Worm (Caenorhabditis elegans): ENCODE measurements around the gene ani-2.
A peak's percentile ranks its signal among the peaks of the same experiment; 100 is the strongest.

ani-2 gene

DNA sequence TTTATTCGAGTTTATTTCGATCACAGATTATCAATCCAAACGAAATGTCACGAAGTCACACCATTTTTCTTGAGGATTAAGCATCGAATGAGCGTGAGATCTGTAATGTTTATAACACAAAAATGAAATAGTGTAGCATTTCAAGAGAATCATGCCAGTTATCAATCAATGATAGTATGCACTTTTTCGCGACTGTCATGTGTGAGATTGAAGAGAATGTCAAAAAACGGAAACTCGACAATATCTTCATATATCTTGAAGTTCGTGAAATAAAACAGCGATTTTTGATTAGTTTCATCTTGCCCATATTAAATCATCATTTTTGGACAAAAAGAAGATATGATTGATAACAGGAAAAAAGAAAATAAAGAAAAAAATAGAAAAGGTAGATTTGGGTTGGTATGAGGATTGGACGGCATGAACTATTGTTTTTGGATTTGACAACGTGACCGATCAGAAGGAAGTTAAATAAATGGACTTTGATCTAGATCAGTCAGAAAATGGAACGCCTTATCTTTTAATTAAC is 13.9 kb upstream of the ani-2 start:
- TF ChIP-seq ets-7 (tag; optimal IDR thresholded peaks at IDR 0.05) (no peak), pes-1 (GFP tag; IDR thresholded peaks at IDR 0.05) (no peak), ama-1 (optimal IDR thresholded peaks at IDR 0.05) (no peak), hmg-4 (GFP tag; optimal IDR thresholded peaks at IDR 0.05) (no peak), tbx-37 (GFP tag; conservative IDR thresholded peaks at IDR 0.05) (no peak), sea-1 (GFP tag; conservative IDR thresholded peaks at IDR 0.05) (no peak), tbx-11 (GFP tag; IDR thresholded peaks at IDR 0.05) (no peak), F13C5.2 (tag; optimal IDR thresholded peaks at IDR 0.05) (no peak), tra-4 (tag; optimal IDR thresholded peaks at IDR 0.05) (no peak), hnd-1 (tag; optimal IDR thresholded peaks at IDR 0.05) (no peak), B0310.2 (tag; optimal IDR thresholded peaks at IDR 0.05) (no peak), hmbx-1 (tag; optimal IDR thresholded peaks at IDR 0.05) (no peak), flt-1 (GFP tag; IDR thresholded peaks at IDR 0.05) (no peak), scrt-1 (GFP tag; IDR thresholded peaks at IDR 0.05) (no peak), ceh-36 (tag; optimal IDR thresholded peaks at IDR 0.05) (no peak)

DNA sequence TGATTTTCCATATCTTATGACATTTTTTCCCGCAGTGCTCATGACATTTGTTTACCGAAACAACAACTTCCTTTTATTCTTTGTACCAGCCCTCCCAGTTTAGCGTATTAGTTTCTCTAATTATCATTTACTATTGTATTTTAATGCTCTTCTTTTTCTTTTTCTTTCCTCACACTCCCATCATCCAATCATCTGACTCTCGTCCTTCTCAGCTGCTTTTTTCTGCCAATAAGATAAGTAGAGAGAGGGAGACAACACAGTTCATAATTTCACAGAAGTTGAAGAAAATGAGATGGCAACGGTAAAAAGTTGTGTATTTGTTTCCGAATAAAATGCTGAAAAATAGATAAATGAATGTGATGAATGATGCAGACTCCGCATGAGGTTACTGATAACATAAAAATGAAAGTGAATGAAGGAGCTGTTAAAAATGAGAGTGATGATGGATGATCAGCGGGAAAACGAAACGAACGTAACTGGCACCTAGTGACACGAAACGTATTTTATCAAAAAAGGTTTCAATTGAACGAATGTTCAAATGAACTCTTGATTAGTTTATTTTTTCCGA is 12.3 kb upstream of the ani-2 start:
- TF ChIP-seq tra-4 (tag; optimal IDR thresholded peaks at IDR 0.05), result no peak
- no peak for TF ChIP-seq tbx-37 (GFP tag; conservative IDR thresholded peaks at IDR 0.05)
- TF ChIP-seq scrt-1 (GFP tag; IDR thresholded peaks at IDR 0.05), result no peak
- no peak for TF ChIP-seq sea-1 (GFP tag; conservative IDR thresholded peaks at IDR 0.05)
- no peak for TF ChIP-seq flt-1 (GFP tag; IDR thresholded peaks at IDR 0.05)
- TF ChIP-seq aly-1 (tag; optimal IDR thresholded peaks at IDR 0.05), result no peak
- no peak for TF ChIP-seq hmbx-1 (tag; optimal IDR thresholded peaks at IDR 0.05)
- no peak for TF ChIP-seq pes-1 (GFP tag; IDR thresholded peaks at IDR 0.05)
- TF ChIP-seq ets-7 (tag; optimal IDR thresholded peaks at IDR 0.05), result no peak
- TF ChIP-seq ceh-13 (GFP tag; optimal IDR thresholded peaks at IDR 0.05), result no peak
- TF ChIP-seq F13C5.2 (tag; optimal IDR thresholded peaks at IDR 0.05), result no peak
- no peak for TF ChIP-seq B0310.2 (tag; optimal IDR thresholded peaks at IDR 0.05)
- no peak for TF ChIP-seq hmg-4 (GFP tag; optimal IDR thresholded peaks at IDR 0.05)
- no peak for TF ChIP-seq tbx-11 (GFP tag; IDR thresholded peaks at IDR 0.05)
- no peak for TF ChIP-seq ceh-36 (tag; optimal IDR thresholded peaks at IDR 0.05)
- no peak for TF ChIP-seq ama-1 (optimal IDR thresholded peaks at IDR 0.05)
- no peak for TF ChIP-seq hnd-1 (tag; optimal IDR thresholded peaks at IDR 0.05)

DNA sequence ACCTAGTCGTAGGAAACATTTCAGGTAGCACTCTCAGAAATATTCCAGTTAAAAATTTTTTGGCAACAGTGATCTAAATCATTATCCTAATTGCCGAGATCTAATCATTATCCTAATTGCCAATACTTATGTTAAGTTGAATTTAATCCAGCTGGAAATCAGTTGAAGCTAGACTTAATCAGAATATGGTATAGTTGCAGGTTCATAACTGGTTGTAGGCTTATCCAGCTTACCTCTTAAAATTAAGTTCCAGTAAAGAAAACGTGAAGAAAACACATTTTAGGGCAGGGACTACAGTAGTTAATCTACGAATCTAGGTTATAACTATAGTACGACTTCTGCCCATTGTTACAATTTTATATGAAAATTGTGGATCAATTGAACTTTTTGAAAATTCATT is 11.5 kb upstream of the ani-2 start:
- TF ChIP-seq hmg-4 (GFP tag; optimal IDR thresholded peaks at IDR 0.05), result no peak
- TF ChIP-seq sea-1 (GFP tag; conservative IDR thresholded peaks at IDR 0.05), result no peak
- no peak for TF ChIP-seq flt-1 (GFP tag; IDR thresholded peaks at IDR 0.05)
- TF ChIP-seq tbx-37 (GFP tag; conservative IDR thresholded peaks at IDR 0.05), result no peak
- TF ChIP-seq pes-1 (GFP tag; IDR thresholded peaks at IDR 0.05), result no peak
- no peak for TF ChIP-seq hnd-1 (tag; optimal IDR thresholded peaks at IDR 0.05)
- TF ChIP-seq ets-7 (tag; optimal IDR thresholded peaks at IDR 0.05), result no peak
- no peak for TF ChIP-seq F13C5.2 (tag; optimal IDR thresholded peaks at IDR 0.05)
- TF ChIP-seq B0310.2 (tag; optimal IDR thresholded peaks at IDR 0.05), result no peak
- TF ChIP-seq ceh-13 (GFP tag; optimal IDR thresholded peaks at IDR 0.05), result no peak
- no peak for TF ChIP-seq tra-4 (tag; optimal IDR thresholded peaks at IDR 0.05)
- no peak for TF ChIP-seq tbx-11 (GFP tag; IDR thresholded peaks at IDR 0.05)
- no peak for TF ChIP-seq scrt-1 (GFP tag; IDR thresholded peaks at IDR 0.05)
- no peak for TF ChIP-seq aly-1 (tag; optimal IDR thresholded peaks at IDR 0.05)
- no peak for TF ChIP-seq ceh-36 (tag; optimal IDR thresholded peaks at IDR 0.05)
- no peak for TF ChIP-seq ama-1 (optimal IDR thresholded peaks at IDR 0.05)
- TF ChIP-seq hmbx-1 (tag; optimal IDR thresholded peaks at IDR 0.05), result no peak

DNA sequence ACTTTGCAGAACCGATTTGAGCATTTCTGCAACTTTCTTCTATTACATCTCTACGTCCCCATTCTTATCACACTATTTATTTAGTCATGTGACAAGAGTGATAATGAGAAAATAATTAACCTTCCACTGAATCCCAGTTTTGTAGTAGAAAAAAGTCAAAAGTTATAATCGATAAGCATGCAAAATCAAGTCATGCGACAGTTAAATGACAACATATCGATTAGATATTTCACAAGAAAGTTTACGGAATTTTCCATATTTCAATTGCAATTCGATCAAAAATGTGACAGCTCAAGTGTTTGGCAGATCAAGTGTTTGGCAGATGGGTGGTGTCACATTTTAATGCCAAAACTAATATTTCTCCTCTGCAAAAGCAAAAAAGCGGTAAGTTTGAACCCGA is 9.5 kb upstream of the ani-2 start:
- TF ChIP-seq B0310.2 (tag; optimal IDR thresholded peaks at IDR 0.05) (no peak), tbx-37 (GFP tag; conservative IDR thresholded peaks at IDR 0.05) (no peak), ceh-36 (tag; optimal IDR thresholded peaks at IDR 0.05) (no peak), pes-1 (GFP tag; IDR thresholded peaks at IDR 0.05) (no peak), scrt-1 (GFP tag; IDR thresholded peaks at IDR 0.05) (no peak), ceh-13 (GFP tag; optimal IDR thresholded peaks at IDR 0.05) (no peak)

DNA sequence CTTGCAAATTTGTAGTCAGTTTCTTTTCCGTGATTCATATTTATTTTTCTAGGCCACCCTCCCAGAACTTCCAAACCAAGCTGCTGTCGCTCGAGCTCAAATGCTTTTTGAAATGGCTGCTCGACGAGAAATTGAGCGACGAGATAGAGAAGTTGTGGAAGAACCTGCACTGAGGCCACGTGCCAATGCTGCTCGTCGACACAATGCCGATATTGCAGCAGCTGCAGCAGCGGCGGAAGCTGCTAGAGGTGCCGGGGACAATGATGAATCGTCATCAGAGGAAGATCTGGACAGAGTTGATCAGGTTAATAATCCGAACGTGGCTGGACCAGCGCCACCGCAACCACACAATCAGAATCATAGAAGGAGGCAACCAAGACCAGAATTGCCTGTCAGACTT is 8.2 kb upstream of the ani-2 start:
- TF ChIP-seq ceh-13 (GFP tag; optimal IDR thresholded peaks at IDR 0.05) (no peak), B0310.2 (tag; optimal IDR thresholded peaks at IDR 0.05) (no peak), F13C5.2 (tag; optimal IDR thresholded peaks at IDR 0.05) (no peak), ceh-36 (tag; optimal IDR thresholded peaks at IDR 0.05) (no peak)

DNA sequence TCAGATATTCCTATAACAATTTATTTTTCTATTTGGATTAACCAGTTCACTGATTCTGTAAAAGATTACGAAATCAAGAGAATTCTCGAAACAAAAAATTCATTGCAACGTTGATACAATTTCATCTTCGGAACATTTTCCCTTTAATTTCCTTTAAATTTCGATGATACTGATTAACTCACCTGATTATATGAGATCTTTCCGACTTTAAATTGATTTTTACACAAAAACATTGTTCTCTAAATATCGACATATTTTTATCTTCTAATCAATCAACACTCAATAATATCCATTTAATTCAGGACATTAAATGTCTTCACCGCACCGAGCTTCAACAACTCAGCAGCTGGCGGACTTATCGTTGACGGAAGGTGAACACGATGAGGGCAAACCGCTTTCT is 5.8 kb upstream of the ani-2 start, which contains the start of gene lin-23:
lin-23 (plus strand) TSS at position 301 of the 400 bp plus-strand sequence.
- TF ChIP-seq ceh-13 (GFP tag; optimal IDR thresholded peaks at IDR 0.05), result no peak
- TF ChIP-seq scrt-1 (GFP tag; IDR thresholded peaks at IDR 0.05), result no peak
- no peak for TF ChIP-seq hnd-1 (tag; optimal IDR thresholded peaks at IDR 0.05)
- no peak for TF ChIP-seq hmg-4 (GFP tag; optimal IDR thresholded peaks at IDR 0.05)
- no peak for TF ChIP-seq sea-1 (GFP tag; conservative IDR thresholded peaks at IDR 0.05)
- TF ChIP-seq B0310.2 (tag; optimal IDR thresholded peaks at IDR 0.05), result no peak
- no peak for TF ChIP-seq hmbx-1 (tag; optimal IDR thresholded peaks at IDR 0.05)
- TF ChIP-seq ama-1 (optimal IDR thresholded peaks at IDR 0.05), result no peak
- TF ChIP-seq pes-1 (GFP tag; IDR thresholded peaks at IDR 0.05), result no peak
- no peak for TF ChIP-seq tbx-11 (GFP tag; IDR thresholded peaks at IDR 0.05)
- TF ChIP-seq F13C5.2 (tag; optimal IDR thresholded peaks at IDR 0.05), result no peak
- no peak for TF ChIP-seq ceh-36 (tag; optimal IDR thresholded peaks at IDR 0.05)

DNA sequence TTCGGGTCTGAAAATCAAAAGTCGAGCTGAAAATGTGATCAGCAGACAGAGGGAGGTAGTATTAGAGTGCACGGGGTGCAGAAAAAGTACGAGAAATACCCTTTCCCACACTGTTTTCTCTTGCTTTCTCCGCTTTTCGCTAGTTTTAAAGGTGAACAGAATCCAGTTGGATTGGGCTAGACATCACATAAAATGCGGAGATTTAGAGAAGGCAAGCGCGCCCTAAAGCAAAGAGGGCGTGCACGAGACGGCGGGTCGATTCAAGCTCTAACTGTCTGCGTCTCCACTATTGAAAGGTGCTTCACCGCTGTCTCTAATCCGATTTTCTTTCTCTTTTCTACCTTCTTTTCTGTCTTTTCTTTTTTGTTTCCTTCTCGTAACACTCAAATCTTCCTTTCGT is 4.9 kb upstream of the ani-2 start:
- peak; percentile 27 for TF ChIP-seq ceh-36 (tag; optimal IDR thresholded peaks at IDR 0.05)
- TF ChIP-seq F13C5.2 (tag; optimal IDR thresholded peaks at IDR 0.05), result no peak
- TF ChIP-seq hmg-4 (GFP tag; optimal IDR thresholded peaks at IDR 0.05), result peak; percentile 50

DNA sequence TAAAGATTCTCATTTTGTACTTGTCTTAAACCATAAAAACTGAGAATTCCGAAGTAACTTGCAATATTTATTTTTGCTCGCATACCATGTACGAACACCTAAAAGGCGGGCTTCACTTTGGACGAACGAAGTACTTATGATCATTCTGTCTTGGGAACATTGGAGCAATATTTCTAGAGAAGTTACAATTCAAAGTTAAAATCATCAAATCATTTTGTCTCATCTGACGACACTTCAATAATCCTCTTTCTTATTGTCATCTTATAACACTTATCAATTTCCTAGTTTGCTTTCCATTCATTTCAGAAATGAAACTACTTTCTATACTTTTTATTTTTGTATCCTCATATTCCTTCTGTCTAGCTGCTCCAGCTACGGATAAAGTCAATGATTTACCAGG is 1.5 kb upstream of the ani-2 start, which contains the start of gene ctsa-4.1:
ctsa-4.1 (plus strand) TSS at position 301 of the 400 bp plus-strand sequence.
- TF ChIP-seq sea-1 (GFP tag; conservative IDR thresholded peaks at IDR 0.05) (no peak), hmbx-1 (tag; optimal IDR thresholded peaks at IDR 0.05) (no peak), ets-7 (tag; optimal IDR thresholded peaks at IDR 0.05) (no peak), tra-4 (tag; optimal IDR thresholded peaks at IDR 0.05) (no peak), flt-1 (GFP tag; IDR thresholded peaks at IDR 0.05) (no peak), hmg-4 (GFP tag; optimal IDR thresholded peaks at IDR 0.05) (no peak), ceh-36 (tag; optimal IDR thresholded peaks at IDR 0.05) (no peak), scrt-1 (GFP tag; IDR thresholded peaks at IDR 0.05) (no peak), ceh-13 (GFP tag; optimal IDR thresholded peaks at IDR 0.05) (no peak), B0310.2 (tag; optimal IDR thresholded peaks at IDR 0.05) (no peak), hnd-1 (tag; optimal IDR thresholded peaks at IDR 0.05) (no peak), ama-1 (optimal IDR thresholded peaks at IDR 0.05) (no peak), F13C5.2 (tag; optimal IDR thresholded peaks at IDR 0.05) (no peak)

All from whole organism, early embryonic.